Worm (Caenorhabditis elegans) whole organism, young adult: ENCODE data around the gene C03E10.3.

Experiments
- F37B4.10 ChIP-seq: fragments of 200-800 bp; sonication (Bioruptor generic); IDR thresholded peaks from 2 replicates; pipeline ENCODE4 v1.3.6; 2022; ENCODE audit warnings: missing genetic modification characterization, missing compliant biosample characterization
- F49E8.2 ChIP-seq: sonication (generic microtip); optimal IDR thresholded peaks from 3 replicates; lab custom pipeline; 2017; ENCODE audit warnings: missing genetic modification characterization, mild to moderate bottlenecking, missing compliant biosample characterization, antibody characterized with exemption, moderate library complexity; ENCODE audit not compliant: insufficient read depth
- ama-1 ChIP-seq, 3 experiments: fragments of 150-350 bp in 1 of 3; sonication (generic microtip) in 2 of 3; optimal IDR thresholded peaks; 2 replicates each; lab custom pipeline; 2014 to 2018; ENCODE audit warnings: missing biosample characterization in 2 of 3, missing genetic modification characterization in 2 of 3, missing genetic modification reagents in 2 of 3
- cebp-1 ChIP-seq, 2 experiments: fragments of 200-800 bp in 1 of 2; sonication (Bioruptor generic) in 1 of 2; sonication (generic microtip) in 1 of 2; IDR thresholded peaks in 1 of 2; optimal IDR thresholded peaks in 1 of 2; 2 replicates each; pipeline versions ENCODE4 v1.3.6 to Lab custom; 2017 to 2022; ENCODE audit warnings: missing compliant biosample characterization in 2 of 2, missing genetic modification characterization in 2 of 2, mild to moderate bottlenecking in 1 of 2, missing genetic modification reagents in 1 of 2, moderate library complexity in 1 of 2
- fkh-3 ChIP-seq: sonication (generic microtip); optimal IDR thresholded peaks from 2 replicates; lab custom pipeline; 2016; ENCODE audit warnings: mild to moderate bottlenecking, missing genetic modification characterization, missing compliant biosample characterization
- lag-1 ChIP-seq: fragments of 200-800 bp; sonication (Bioruptor generic); IDR thresholded peaks from 2 replicates; pipeline ENCODE4 v1.3.6; 2022; ENCODE audit warnings: missing genetic modification reagents, missing genetic modification characterization, missing compliant biosample characterization
- let-607 ChIP-seq, 2 experiments: fragments of 200-800 bp in 1 of 2; sonication (Bioruptor generic) in 1 of 2; sonication (generic microtip) in 1 of 2; optimal IDR thresholded peaks; 2 replicates each; lab custom pipeline; 2016 to 2018; ENCODE audit warnings: mild to moderate bottlenecking in 2 of 2, missing compliant biosample characterization in 2 of 2, missing genetic modification characterization in 2 of 2, moderate library complexity in 2 of 2, missing genotype in 1 of 2
- pha-4 ChIP-seq: fragments of 150-350 bp; sonication (generic microtip); optimal IDR thresholded peaks from 2 replicates; lab custom pipeline; 2014; ENCODE audit warnings: missing biosample characterization, missing genetic modification reagents, missing genetic modification characterization
- snpc-1.1 ChIP-seq: sonication (generic microtip); optimal IDR thresholded peaks from 2 replicates; lab custom pipeline; 2017; ENCODE audit warnings: missing genetic modification characterization, mild to moderate bottlenecking, missing compliant biosample characterization, antibody characterized with exemption, moderate library complexity, missing genotype, missing genetic modification reagents; ENCODE audit not compliant: insufficient read depth
- snpc-4 ChIP-seq, 5 experiments: fragments of 150-350 bp in 1 of 5; sonication (generic microtip) in 4 of 5; optimal IDR thresholded peaks; 2 replicates each; lab custom pipeline; 2014 to 2018; ENCODE audit warnings: missing genetic modification characterization in 5 of 5, missing biosample characterization in 3 of 5, antibody characterized with exemption in 2 of 5, mild to moderate bottlenecking in 2 of 5, missing compliant biosample characterization in 2 of 5, missing genotype in 2 of 5, moderate library complexity in 2 of 5, missing genetic modification reagents in 1 of 5
- sptf-2 ChIP-seq: fragments of 200-800 bp; sonication (Bioruptor generic); optimal IDR thresholded peaks from 2 replicates; lab custom pipeline; 2018; ENCODE audit warnings: mild to moderate bottlenecking, missing genetic modification characterization, missing compliant biosample characterization
- ztf-6 ChIP-seq: fragments of 200-800 bp; sonication (Bioruptor generic); IDR thresholded peaks from 2 replicates; pipeline ENCODE4 v1.3.6; 2022; ENCODE audit warnings: missing genetic modification reagents, missing genetic modification characterization, missing compliant biosample characterization

ce11 chrV:11300539-11300938 is 14.3 kb downstream of the C03E10.3 start, which contains the start of gene srh-47:
- no peak for TF ChIP-seq pha-4 (tag; lab: Kevin White, UChicago)
- TF ChIP-seq lag-1 (GFP tag; lab: Robert Waterston, UW): no peak
- TF ChIP-seq ama-1 (optimal IDR thresholded peaks at IDR 0.05; lab: Kevin White, UChicago): no peak
- no peak for TF ChIP-seq ama-1 (GFP tag; optimal IDR thresholded peaks at IDR 0.05; lab: Kevin White, UChicago)
- no peak for TF ChIP-seq snpc-1.1 (tag; lab: Kevin White, UChicago)
- TF ChIP-seq F49E8.2: no peak
- TF ChIP-seq let-607 (tag; optimal IDR thresholded peaks at IDR 0.05; lab: Kevin White, UChicago): no peak
- TF ChIP-seq ztf-6 (GFP tag; lab: Robert Waterston, UW): no peak
- TF ChIP-seq fkh-3 (tag; lab: Kevin White, UChicago): no peak
- no peak for TF ChIP-seq F37B4.10 (GFP tag; lab: Robert Waterston, UW)
- no peak for TF ChIP-seq cebp-1 (GFP tag; IDR thresholded peaks at IDR 0.05; lab: Robert Waterston, UW)
- TF ChIP-seq cebp-1 (tag; optimal IDR thresholded peaks at IDR 0.05; lab: Kevin White, UChicago): no peak
- no peak for TF ChIP-seq snpc-4 (GFP tag; optimal IDR thresholded peaks at IDR 0.05; lab: Kevin White, UChicago)
- no peak for TF ChIP-seq snpc-4 (tag; optimal IDR thresholded peaks at IDR 0.05; lab: Kevin White, UChicago)
- no peak for TF ChIP-seq sptf-2 (GFP tag; lab: Kevin White, UChicago)
